Worm (Caenorhabditis elegans): ENCODE data around the gene eif-2Balpha.

eif-2Balpha gene

ce11 chrIII:9521410-9522090 is 21.4 kb upstream of the eif-2Balpha start, which contains the start of the genes clu-1 and prp-40 (continued):
- TF ChIP-seq ref-2 (tag; optimal IDR thresholded peaks at IDR 0.05) (no peak), nhr-11 (tag; optimal IDR thresholded peaks at IDR 0.05) (no peak), pat-9 (tag; optimal IDR thresholded peaks at IDR 0.05) (no peak), unc-86 (tag; optimal IDR thresholded peaks at IDR 0.05) (no peak), nfya-1 (tag; optimal IDR thresholded peaks at IDR 0.05) (peak; percentile 73), hlh-15 (tag; optimal IDR thresholded peaks at IDR 0.05) (no peak), ets-4 (tag; optimal IDR thresholded peaks at IDR 0.05) (no peak), gmeb-2 (tag; optimal IDR thresholded peaks at IDR 0.05) (no peak), ceh-18 (tag; optimal IDR thresholded peaks at IDR 0.05) (peak; percentile 67), ttx-3 (tag; optimal IDR thresholded peaks at IDR 0.05) (no peak), hlh-30 (tag; optimal IDR thresholded peaks at IDR 0.05; ENCODE audit: insufficient read depth) (peak; percentile 17), hlh-13 (GFP tag; optimal IDR thresholded peaks at IDR 0.05) (no peak), pros-1 (tag; optimal IDR thresholded peaks at IDR 0.05) (no peak), C08G9.2 (tag; optimal IDR thresholded peaks at IDR 0.05) (no peak), lim-6 (tag; optimal IDR thresholded peaks at IDR 0.05) (no peak), npax-4 (tag; optimal IDR thresholded peaks at IDR 0.05) (no peak), Y22D7AL.16 (tag; optimal IDR thresholded peaks at IDR 0.05) (no peak), unc-55 (GFP tag; optimal IDR thresholded peaks at IDR 0.05) (peak; percentile 56), hlh-8 (tag; optimal IDR thresholded peaks at IDR 0.05) (no peak), fkh-6 (tag; optimal IDR thresholded peaks at IDR 0.05) (no peak), T23F11.4 (GFP tag; optimal IDR thresholded peaks at IDR 0.05) (no peak), tbx-2 (tag; optimal IDR thresholded peaks at IDR 0.05) (peak; percentile 61), syd-9 (tag; optimal IDR thresholded peaks at IDR 0.05) (no peak), ceh-48 (tag; optimal IDR thresholded peaks at IDR 0.05) (peak; percentile 35), nhr-232 (tag; optimal IDR thresholded peaks at IDR 0.05) (no peak), elt-4 (tag; optimal IDR thresholded peaks at IDR 0.05) (no peak), sox-2 (GFP tag; IDR thresholded peaks at IDR 0.05) (no peak), ahr-1 (tag; optimal IDR thresholded peaks at IDR 0.05) (no peak), fkh-10 (GFP tag; optimal IDR thresholded peaks at IDR 0.05) (no peak), ceh-24 (tag; optimal IDR thresholded peaks at IDR 0.05) (no peak), odd-2 (tag; optimal IDR thresholded peaks at IDR 0.05) (no peak), ceh-6 (GFP tag; optimal IDR thresholded peaks at IDR 0.05) (no peak), ama-1 (optimal IDR thresholded peaks at IDR 0.05) (no peak), elt-2 (tag; optimal IDR thresholded peaks at IDR 0.05) (peak; percentile 34), ceh-22 (tag; optimal IDR thresholded peaks at IDR 0.05) (no peak), ceh-14 (tag; optimal IDR thresholded peaks at IDR 0.05) (no peak), ceh-2 (tag; optimal IDR thresholded peaks at IDR 0.05) (no peak), pqm-1 (tag; optimal IDR thresholded peaks at IDR 0.05) (no peak), madf-2 (tag; optimal IDR thresholded peaks at IDR 0.05) (no peak), eyg-1 (tag; optimal IDR thresholded peaks at IDR 0.05) (no peak), ceh-45 (GFP tag; IDR thresholded peaks at IDR 0.05) (no peak), tbx-7 (tag; optimal IDR thresholded peaks at IDR 0.05) (no peak), ceh-9 (tag; optimal IDR thresholded peaks at IDR 0.05) (no peak), dmd-4 (tag; optimal IDR thresholded peaks at IDR 0.05; ENCODE audit: borderline replicate concordance) (no peak), ceh-30 (tag; optimal IDR thresholded peaks at IDR 0.05) (no peak), pax-1 (tag; optimal IDR thresholded peaks at IDR 0.05) (no peak)
